Fruit fly (Drosophila melanogaster): Measurements from ENCODE around the gene TM9SF2.

TM9SF2 gene

dm6 chr2L:20734066-20734686, at the start of gene TM9SF2:
Gene TM9SF2, minus strand, starts transcription at chr2L:20734309.
- TF ChIP-seq Pif1A (GFP tag; optimal IDR thresholded peaks at IDR 0.05) (no peak), EcR (GFP tag; optimal IDR thresholded peaks at IDR 0.05) (no peak), rn (GFP tag; IDR thresholded peaks at IDR 0.05) (no peak), Ets98B (GFP tag; IDR thresholded peaks at IDR 0.05) (no peak), CG4496 (GFP tag; IDR thresholded peaks at IDR 0.05) (no peak), CG32121 (GFP tag; IDR thresholded peaks at IDR 0.05) (no peak), Snoo (tag; optimal IDR thresholded peaks at IDR 0.05) (no peak), CG13204 (GFP tag; optimal IDR thresholded peaks at IDR 0.05) (no peak), CG10348 (GFP tag; IDR thresholded peaks at IDR 0.05) (no peak), CG34367 (tag; optimal IDR thresholded peaks at IDR 0.05) (no peak), CG17806 (tag; optimal IDR thresholded peaks at IDR 0.05) (no peak), D1 (tag; optimal IDR thresholded peaks at IDR 0.05) (no peak), fd96Ca (GFP tag; IDR thresholded peaks at IDR 0.05) (no peak; the same call in 2 of the 3 replicates), Pif1B (GFP tag; optimal IDR thresholded peaks at IDR 0.05) (no peak), gl (tag; optimal IDR thresholded peaks at IDR 0.05) (no peak), CG8159 (tag; optimal IDR thresholded peaks at IDR 0.05) (no peak), CG15710 (tag; optimal IDR thresholded peaks at IDR 0.05) (no peak)

- no peak for TF ChIP-seq CG10348 (GFP tag; IDR thresholded peaks at IDR 0.05)
- TF ChIP-seq CG12605 (GFP tag; IDR thresholded peaks at IDR 0.05): no peak
- no peak for TF ChIP-seq Ets98B (GFP tag; IDR thresholded peaks at IDR 0.05)
- no peak for TF ChIP-seq fd96Ca (GFP tag; IDR thresholded peaks at IDR 0.05)
Observed at dm6 chr2L:20783908-20784307, 49.8 kb upstream of the TM9SF2 start.

- TF ChIP-seq CG8301 (tag; optimal IDR thresholded peaks at IDR 0.05) (no peak), Snoo (tag; optimal IDR thresholded peaks at IDR 0.05) (no peak), D1 (tag; optimal IDR thresholded peaks at IDR 0.05) (no peak), CG13204 (GFP tag; optimal IDR thresholded peaks at IDR 0.05) (no peak), CG32121 (GFP tag; IDR thresholded peaks at IDR 0.05) (no peak), CG4496 (GFP tag; IDR thresholded peaks at IDR 0.05) (no peak), Ets98B (GFP tag; IDR thresholded peaks at IDR 0.05) (no peak), Pif1B (GFP tag; optimal IDR thresholded peaks at IDR 0.05) (no peak), CG8159 (tag; optimal IDR thresholded peaks at IDR 0.05) (no peak), Pif1A (GFP tag; optimal IDR thresholded peaks at IDR 0.05) (no peak), rn (GFP tag; IDR thresholded peaks at IDR 0.05) (no peak), CG15710 (tag; optimal IDR thresholded peaks at IDR 0.05) (no peak), EcR (GFP tag; optimal IDR thresholded peaks at IDR 0.05) (no peak), CG9948 (tag; optimal IDR thresholded peaks at IDR 0.05) (no peak), CG10348 (GFP tag; IDR thresholded peaks at IDR 0.05) (no peak), fd96Ca (GFP tag; IDR thresholded peaks at IDR 0.05) (no peak), CG14655 (GFP tag; optimal IDR thresholded peaks at IDR 0.05) (no peak), CG12605 (GFP tag; IDR thresholded peaks at IDR 0.05) (no peak), gl (tag; optimal IDR thresholded peaks at IDR 0.05) (no peak), CG34367 (tag; optimal IDR thresholded peaks at IDR 0.05) (no peak)
Observed at dm6 chr2L:20783044-20783443, 48.9 kb upstream of the TM9SF2 start.

dm6 chr2L:20780768-20781167, 46.7 kb upstream of the TM9SF2 start:
- no peak for TF ChIP-seq CG13204 (GFP tag; optimal IDR thresholded peaks at IDR 0.05)
- TF ChIP-seq D1 (tag; optimal IDR thresholded peaks at IDR 0.05): no peak
- TF ChIP-seq CG8301 (tag; optimal IDR thresholded peaks at IDR 0.05): no peak
- no peak for TF ChIP-seq gl (tag; optimal IDR thresholded peaks at IDR 0.05)
- TF ChIP-seq Snoo (tag; optimal IDR thresholded peaks at IDR 0.05): no peak
- no peak for TF ChIP-seq Pif1A (GFP tag; optimal IDR thresholded peaks at IDR 0.05)
- TF ChIP-seq CG8159 (tag; optimal IDR thresholded peaks at IDR 0.05): no peak
- no peak for TF ChIP-seq CG34367 (tag; optimal IDR thresholded peaks at IDR 0.05)
- TF ChIP-seq CG12605 (GFP tag; IDR thresholded peaks at IDR 0.05): no peak
- no peak for TF ChIP-seq EcR (GFP tag; optimal IDR thresholded peaks at IDR 0.05)
- TF ChIP-seq CG10348 (GFP tag; IDR thresholded peaks at IDR 0.05): no peak
- TF ChIP-seq CG14655 (GFP tag; optimal IDR thresholded peaks at IDR 0.05): no peak
- no peak for TF ChIP-seq CG15710 (tag; optimal IDR thresholded peaks at IDR 0.05)
- no peak for TF ChIP-seq Pif1B (GFP tag; optimal IDR thresholded peaks at IDR 0.05)
- TF ChIP-seq CG4496 (GFP tag; IDR thresholded peaks at IDR 0.05): no peak
- no peak for TF ChIP-seq rn (GFP tag; IDR thresholded peaks at IDR 0.05)
- no peak for TF ChIP-seq CG32121 (GFP tag; IDR thresholded peaks at IDR 0.05)

- TF ChIP-seq rn (GFP tag; IDR thresholded peaks at IDR 0.05): no peak
- no peak for TF ChIP-seq CG13204 (GFP tag; optimal IDR thresholded peaks at IDR 0.05)
- no peak for TF ChIP-seq CG9948 (tag; optimal IDR thresholded peaks at IDR 0.05)
Observed at dm6 chr2L:20778380-20778779, 44.3 kb upstream of the TM9SF2 start.

dm6 chr2L:20776940-20777502, 42.9 kb upstream of the TM9SF2 start:
- no peak for TF ChIP-seq D1 (tag; optimal IDR thresholded peaks at IDR 0.05)
- no peak for TF ChIP-seq CG32121 (GFP tag; IDR thresholded peaks at IDR 0.05)
- TF ChIP-seq CG9948 (tag; optimal IDR thresholded peaks at IDR 0.05): no peak
- TF ChIP-seq CG8159 (tag; optimal IDR thresholded peaks at IDR 0.05): no peak
- TF ChIP-seq CG13204 (GFP tag; optimal IDR thresholded peaks at IDR 0.05): no peak
- no peak for TF ChIP-seq fd96Ca (GFP tag; IDR thresholded peaks at IDR 0.05)
- no peak for TF ChIP-seq CG8301 (tag; optimal IDR thresholded peaks at IDR 0.05)
- TF ChIP-seq Pif1A (GFP tag; optimal IDR thresholded peaks at IDR 0.05): no peak
- no peak for TF ChIP-seq CG12605 (GFP tag; IDR thresholded peaks at IDR 0.05)
- TF ChIP-seq EcR (GFP tag; optimal IDR thresholded peaks at IDR 0.05): no peak
- TF ChIP-seq CG17806 (tag; optimal IDR thresholded peaks at IDR 0.05): no peak
- no peak for TF ChIP-seq rn (GFP tag; IDR thresholded peaks at IDR 0.05)
